Fruit fly (Drosophila melanogaster): ENCODE measurements around the gene CecC.
A peak's percentile ranks its signal among the peaks of the same experiment; 100 is the strongest.

CecC gene

DNA sequence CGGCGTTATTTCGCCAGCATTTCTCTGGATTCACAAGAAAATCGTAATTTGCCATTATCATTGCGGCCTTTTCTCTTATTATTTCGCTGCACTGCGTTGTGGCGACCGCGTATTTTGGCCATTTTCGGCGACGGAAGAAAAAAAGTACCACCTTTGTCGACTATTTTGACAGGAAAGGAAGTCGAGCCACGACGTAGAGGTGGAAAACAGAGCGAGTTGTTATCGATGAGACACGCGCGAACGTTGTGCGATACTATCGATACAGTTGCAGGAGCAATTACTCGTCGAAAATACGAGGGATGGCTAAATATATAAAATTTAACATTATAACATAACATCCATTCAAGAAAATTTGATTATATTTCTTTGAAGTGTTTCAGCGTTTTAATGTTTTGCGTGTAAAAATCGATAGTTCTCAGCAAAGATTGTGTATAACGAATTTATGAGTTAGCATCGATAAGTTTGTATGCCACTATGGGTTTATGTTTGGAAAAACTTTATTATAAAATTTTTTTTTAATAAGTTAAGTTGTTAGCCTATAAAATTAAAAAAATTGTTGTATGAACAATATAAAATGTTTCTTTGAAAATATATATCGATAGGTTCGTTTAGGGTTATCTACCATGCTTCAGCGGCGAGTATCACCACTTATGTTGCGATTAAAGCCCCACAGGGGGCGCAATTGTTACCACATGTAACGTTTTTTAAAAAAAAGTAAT, 7.4 kb upstream of the CecC start, which contains the start of gene RpS7 (continued):
- TF ChIP-seq pho (GFP tag; optimal IDR thresholded peaks at IDR 0.05): peak; percentile 56
- peak; percentile 21; the same call in 1 of the 2 replicates for TF ChIP-seq Poxn (GFP tag; IDR thresholded peaks at IDR 0.05)
- peak; percentile 84 for TF ChIP-seq CrebB (tag; optimal IDR thresholded peaks at IDR 0.05)
- peak; percentile 17 for TF ChIP-seq Dek (tag; optimal IDR thresholded peaks at IDR 0.05)
- peak; percentile 26 for TF ChIP-seq az2 (GFP tag; optimal IDR thresholded peaks at IDR 0.05)
- peak; percentile 46 for TF ChIP-seq Oli (tag; optimal IDR thresholded peaks at IDR 0.05)
- peak; percentile 72 for TF ChIP-seq Fer3 (tag; optimal IDR thresholded peaks at IDR 0.05)
- TF ChIP-seq trh (GFP tag; optimal IDR thresholded peaks at IDR 0.05): peak; percentile 6
- TF ChIP-seq repo (GFP tag; optimal IDR thresholded peaks at IDR 0.05): peak; percentile 6
- TF ChIP-seq Dip3 (GFP tag; optimal IDR thresholded peaks at IDR 0.05): peak; percentile 45
- TF ChIP-seq CG6689 (GFP tag; IDR thresholded peaks at IDR 0.05): peak; percentile 69
- TF ChIP-seq chinmo (GFP tag; IDR thresholded peaks at IDR 0.05; ENCODE audit: partially characterized antibody): peak; percentile 93; the same call in 2 of the 4 replicates
- TF ChIP-seq CG2889 (GFP tag; IDR thresholded peaks at IDR 0.05): no peak
- peak; percentile 62 for TF ChIP-seq tap (tag; optimal IDR thresholded peaks at IDR 0.05)
- peak; percentile 67 for TF ChIP-seq CG17186 (GFP tag; optimal IDR thresholded peaks at IDR 0.05)
- TF ChIP-seq hkb (optimal IDR thresholded peaks at IDR 0.05): peak; percentile 36
- TF ChIP-seq hkb (GFP tag; IDR thresholded peaks at IDR 0.05): peak; percentile 81
- TF ChIP-seq Dref (GFP tag; IDR thresholded peaks at IDR 0.05): peak; percentile 82
- peak; percentile 25 for TF ChIP-seq mam (GFP tag; optimal IDR thresholded peaks at IDR 0.05)
- TF ChIP-seq CG18476 (GFP tag; optimal IDR thresholded peaks at IDR 0.05): peak; percentile 29
- peak; percentile 64 for TF ChIP-seq CG33213 (GFP tag; optimal IDR thresholded peaks at IDR 0.05)
- TF ChIP-seq CG2202 (tag; optimal IDR thresholded peaks at IDR 0.05): peak; percentile 76
- TF ChIP-seq CG4730 (GFP tag; IDR thresholded peaks at IDR 0.05): peak; percentile 51; the same call in 1 of the 2 replicates
- TF ChIP-seq pzg (GFP tag; optimal IDR thresholded peaks at IDR 0.05): peak; percentile 54
- peak; percentile 70 for TF ChIP-seq CG12104 (GFP tag; optimal IDR thresholded peaks at IDR 0.05)
- TF ChIP-seq CG42726 (GFP tag; IDR thresholded peaks at IDR 0.05; ENCODE audit: partially characterized antibody): peak; percentile 91
- peak; percentile 80 for TF ChIP-seq CG11085 (GFP tag; IDR thresholded peaks at IDR 0.05)
- peak; percentile 45; the same call in 2 of the 3 replicates for TF ChIP-seq B-H1 (GFP tag; IDR thresholded peaks at IDR 0.05)
- TF ChIP-seq CG12942 (GFP tag; optimal IDR thresholded peaks at IDR 0.05): peak; percentile 2
- TF ChIP-seq CG9797 (GFP tag; optimal IDR thresholded peaks at IDR 0.05): peak; percentile 48
- TF ChIP-seq cwo (GFP tag; optimal IDR thresholded peaks at IDR 0.05): peak; percentile 32
- TF ChIP-seq D19A (tag; optimal IDR thresholded peaks at IDR 0.05): peak; percentile 31
- TF ChIP-seq CG31224 (GFP tag; IDR thresholded peaks at IDR 0.05): peak; percentile 73
- peak; percentile 59; the same call in 1 of the 3 replicates for TF ChIP-seq gce (GFP tag; IDR thresholded peaks at IDR 0.05)
- TF ChIP-seq vfl (GFP tag; optimal IDR thresholded peaks at IDR 0.05): no peak
- peak; percentile 51 for TF ChIP-seq fd3F (GFP tag; optimal IDR thresholded peaks at IDR 0.05)
- peak; percentile 66 for TF ChIP-seq CG11696 (GFP tag; IDR thresholded peaks at IDR 0.05)
- TF ChIP-seq NC2β (GFP tag; optimal IDR thresholded peaks at IDR 0.05): peak; percentile 93
- peak; percentile 63 for TF ChIP-seq fd102C (GFP tag; optimal IDR thresholded peaks at IDR 0.05)
- peak; percentile 99 for TF ChIP-seq Dll (GFP tag; IDR thresholded peaks at IDR 0.05; ENCODE audit: partially characterized antibody)
- peak; percentile 77 for TF ChIP-seq Rx (GFP tag; IDR thresholded peaks at IDR 0.05)
- TF ChIP-seq CG5180 (GFP tag; optimal IDR thresholded peaks at IDR 0.05): peak; percentile 69
- peak; percentile 38; the same call in 2 of the 3 replicates for TF ChIP-seq CG7357 (GFP tag; IDR thresholded peaks at IDR 0.05)
- TF ChIP-seq CG17829 (tag; optimal IDR thresholded peaks at IDR 0.05): peak; percentile 78
- TF ChIP-seq CG14860 (GFP tag; IDR thresholded peaks at IDR 0.05; ENCODE audit: partially characterized antibody): peak; percentile 98
- TF ChIP-seq cato (GFP tag; optimal IDR thresholded peaks at IDR 0.05; ENCODE audit: borderline replicate concordance): peak; percentile 20
- peak; percentile 91 for TF ChIP-seq CG11456 (GFP tag; IDR thresholded peaks at IDR 0.05)
- TF ChIP-seq Hand (GFP tag; optimal IDR thresholded peaks at IDR 0.05): peak; percentile 69
- no peak for TF ChIP-seq CG9609 (GFP tag; optimal IDR thresholded peaks at IDR 0.05)

Data from whole organism, embryonic.